Worm (Caenorhabditis elegans) whole organism, L2 larva: Measurements from ENCODE around the gene ZK938.10.

Experiments used
- alr-1 ChIP-seq: fragments of 150-350 bp; optimal IDR thresholded peaks from 2 replicates; lab custom pipeline; 2014; ENCODE audit warnings: missing biosample characterization, missing genetic modification characterization
- aly-2 ChIP-seq: fragments of 150-350 bp; optimal IDR thresholded peaks from 2 replicates; lab custom pipeline; 2014; ENCODE audit warnings: missing biosample characterization, missing genetic modification characterization
- elt-1 ChIP-seq: fragments of 150-350 bp; optimal IDR thresholded peaks from 2 replicates; lab custom pipeline; 2014; ENCODE audit warnings: missing biosample characterization, missing genetic modification characterization
- gmeb-1 ChIP-seq: fragments of 150-350 bp; optimal IDR thresholded peaks from 2 replicates; lab custom pipeline; 2014; ENCODE audit warnings: missing biosample characterization, missing genetic modification characterization
- lin-39 ChIP-seq: fragments of 150-350 bp; optimal IDR thresholded peaks from 2 replicates; lab custom pipeline; 2014; ENCODE audit warnings: missing biosample characterization, missing genetic modification reagents, missing genetic modification characterization
- mbf-1 ChIP-seq: sonication (generic microtip); optimal IDR thresholded peaks from 2 replicates; lab custom pipeline; 2017; ENCODE audit warnings: missing biosample characterization, missing genetic modification characterization
- mdl-1 ChIP-seq, 2 experiments: fragments of 150-350 bp in 1 of 2; sonication (generic microtip) in 1 of 2; optimal IDR thresholded peaks; 2 replicates each; lab custom pipeline; 2017; ENCODE audit warnings: missing biosample characterization in 2 of 2, missing genetic modification characterization in 2 of 2
- unc-39 ChIP-seq: fragments of 150-350 bp; optimal IDR thresholded peaks from 2 replicates; lab custom pipeline; 2014; ENCODE audit warnings: missing biosample characterization, missing genetic modification characterization

DNA sequence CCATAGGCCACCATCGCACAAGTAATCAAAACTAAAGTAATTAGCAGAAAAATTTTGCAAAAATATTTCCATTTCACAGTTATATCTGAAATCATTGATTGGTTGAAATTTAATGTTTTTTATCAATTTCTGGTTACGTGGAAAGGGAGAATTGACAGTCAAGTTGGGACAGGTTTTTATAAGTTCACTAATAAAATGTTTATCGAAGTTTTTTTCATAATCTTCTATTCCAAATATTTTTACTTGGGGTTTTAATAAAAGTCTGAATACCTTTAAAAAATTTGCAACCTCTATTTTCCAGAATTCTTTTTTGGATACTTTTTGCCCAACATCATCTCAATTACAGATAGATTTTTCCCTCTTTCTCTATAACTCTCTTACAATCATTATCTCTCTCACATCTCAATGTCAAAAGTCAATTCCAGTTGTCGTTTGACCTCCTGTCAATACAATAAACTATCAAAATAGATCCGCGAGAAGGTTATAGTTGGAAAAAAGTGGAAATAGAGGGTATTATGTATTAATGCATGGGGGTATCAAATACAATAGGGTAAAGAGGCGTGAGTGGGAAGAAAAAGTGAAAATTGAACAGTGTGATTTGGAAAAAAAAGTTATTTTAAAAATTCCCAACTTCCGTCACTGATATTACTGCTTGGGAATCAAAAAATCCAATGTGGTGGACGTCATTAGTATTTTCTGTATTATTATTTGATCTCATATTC, 23.8 kb upstream of the ZK938.10 start, which contains the start of the genes chil-2 and ctsa-3.2:
- TF ChIP-seq elt-1 (tag; lab: Kevin White, UChicago) (no peak), gmeb-1 (tag; lab: Kevin White, UChicago) (no peak), mbf-1 (no peak), unc-39 (tag; lab: Kevin White, UChicago) (no peak), aly-2 (tag; lab: Kevin White, UChicago) (no peak), mdl-1 (tag; optimal IDR thresholded peaks at IDR 0.05; lab: Kevin White, UChicago) (no peak), alr-1 (tag; lab: Kevin White, UChicago) (no peak), lin-39 (no peak)
